Worm (Caenorhabditis elegans): ENCODE data around the gene znf-706.
A peak's percentile ranks its signal among the peaks of the same experiment; 100 is the strongest.

Gene znf-706

DNA sequence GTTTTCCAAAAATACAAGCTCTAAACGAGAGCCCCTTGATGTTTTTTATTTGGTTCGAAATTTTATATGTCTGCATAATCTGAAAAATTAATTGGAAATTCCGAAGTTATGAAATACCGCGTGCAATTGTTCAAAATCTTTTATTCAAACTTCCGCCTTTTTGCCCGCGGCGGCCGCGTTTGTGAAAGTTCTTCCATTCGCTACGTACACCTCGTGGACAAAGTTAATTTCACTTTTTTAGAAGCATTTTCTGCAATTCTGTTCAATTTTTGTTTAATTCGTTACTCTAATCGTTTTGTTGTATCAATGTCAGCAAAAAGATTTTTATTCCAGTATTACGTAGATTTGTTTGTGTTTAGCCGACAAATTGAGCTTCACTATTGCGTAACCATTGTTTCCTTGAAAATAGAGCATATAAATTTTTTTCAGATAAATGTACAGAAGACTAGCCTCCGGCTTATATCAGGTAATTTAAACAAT is 21.7 kb downstream of the znf-706 start, which contains the start of gene mppb-1 (continued):
- TF ChIP-seq cebp-2 (GFP tag; IDR thresholded peaks at IDR 0.05) (no peak), mel-28 (tag; optimal IDR thresholded peaks at IDR 0.05; ENCODE audit: borderline replicate concordance) (no peak), Y56A3A.18 (GFP tag; IDR thresholded peaks at IDR 0.05) (no peak), athp-1 (tag; optimal IDR thresholded peaks at IDR 0.05) (peak; percentile 14), nfya-2 (GFP tag; IDR thresholded peaks at IDR 0.05) (no peak), T07F8.4 (tag; optimal IDR thresholded peaks at IDR 0.05) (no peak), nhr-27 (tag; optimal IDR thresholded peaks at IDR 0.05) (no peak), hrde-1 (tag; optimal IDR thresholded peaks at IDR 0.05; ENCODE audit: borderline replicate concordance) (no peak), hlh-26 (GFP tag; conservative IDR thresholded peaks at IDR 0.05) (no peak), B0261.1 (tag; optimal IDR thresholded peaks at IDR 0.05) (peak; percentile 20), gei-17 (GFP tag; optimal IDR thresholded peaks at IDR 0.05) (no peak), attf-5 (GFP tag; optimal IDR thresholded peaks at IDR 0.05) (peak; percentile 40), madf-3 (GFP tag; IDR thresholded peaks at IDR 0.05) (0 out of 2 replicates have a peak, but pooled peaks have one; percentile 60), ztf-22 (GFP tag; optimal IDR thresholded peaks at IDR 0.05) (no peak), zfh-2 (GFP tag; conservative IDR thresholded peaks at IDR 0.05) (no peak), cebp-1 (GFP tag; IDR thresholded peaks at IDR 0.05) (peak; percentile 80), cebp-1 (tag; optimal IDR thresholded peaks at IDR 0.05) (peak; percentile 89), D2030.7 (GFP tag; IDR thresholded peaks at IDR 0.05) (peak; percentile 40; the same call in 1 of the 2 replicates), lsy-27 (tag; optimal IDR thresholded peaks at IDR 0.05; ENCODE audit: borderline replicate concordance, insufficient read depth) (no peak), ceh-79 (tag; optimal IDR thresholded peaks at IDR 0.05) (no peak), lin-35 (GFP tag; optimal IDR thresholded peaks at IDR 0.05) (peak; percentile 20 to 92 (median 48)), mes-4 (tag; optimal IDR thresholded peaks at IDR 0.05) (no peak), lin-40 (tag; optimal IDR thresholded peaks at IDR 0.05) (peak; percentile 59), dpff-1 (tag; optimal IDR thresholded peaks at IDR 0.05) (no peak), ets-4 (GFP tag; optimal IDR thresholded peaks at IDR 0.05) (no peak), attf-6 (GFP tag; IDR thresholded peaks at IDR 0.05) (0 out of 2 replicates have a peak, but pooled peaks have one; percentile 23), tlf-1 (GFP tag; optimal IDR thresholded peaks at IDR 0.05) (no peak), attf-3 (GFP tag; conservative IDR thresholded peaks at IDR 0.05) (peak; percentile 75), die-1 (tag; optimal IDR thresholded peaks at IDR 0.05) (no peak), xnd-1 (tag; optimal IDR thresholded peaks at IDR 0.05) (no peak), madf-8 (GFP tag; conservative IDR thresholded peaks at IDR 0.05) (peak; percentile 40; the same call in 1 of the 2 replicates), sptf-2 (GFP tag; optimal IDR thresholded peaks at IDR 0.05) (no peak), lin-26 (GFP tag; IDR thresholded peaks at IDR 0.05) (no peak), F49E8.2 (tag; optimal IDR thresholded peaks at IDR 0.05; ENCODE audit: insufficient read depth) (no peak), Y67H2A.10 (GFP tag; conservative IDR thresholded peaks at IDR 0.05) (peak; percentile 13; the same call in 1 of the 2 replicates), F57A8.1 (GFP tag; optimal IDR thresholded peaks at IDR 0.05) (no peak), lsl-1 (GFP tag; optimal IDR thresholded peaks at IDR 0.05) (peak; percentile 52), nhr-179 (tag; optimal IDR thresholded peaks at IDR 0.05) (no peak), rcor-1 (GFP tag; IDR thresholded peaks at IDR 0.05) (peak; percentile 60), tbp1 (GFP tag; optimal IDR thresholded peaks at IDR 0.05) (peak; percentile 58), him-1 (tag; optimal IDR thresholded peaks at IDR 0.05) (no peak), pbrm-1 (GFP tag; IDR thresholded peaks at IDR 0.05) (peak; percentile 64), lag-1 (GFP tag; IDR thresholded peaks at IDR 0.05) (no peak), let-607 (tag; optimal IDR thresholded peaks at IDR 0.05) (peak in 1 of 2 experiments; percentile 59), egrh-3 (GFP tag; IDR thresholded peaks at IDR 0.05) (no peak), lir-1 (GFP tag; conservative IDR thresholded peaks at IDR 0.05) (peak; percentile 82), F57C9.4 (tag; optimal IDR thresholded peaks at IDR 0.05) (no peak), fkh-3 (tag; optimal IDR thresholded peaks at IDR 0.05) (no peak)

Measured in whole organism, young adult.